Worm (Caenorhabditis elegans) whole organism, L4 larva: Measurements from ENCODE around the gene ubc-18.

Experiments used
- Y5F2A.4 ChIP-seq: fragments of 200-800 bp; sonication (Bioruptor generic); optimal IDR thresholded peaks from 2 replicates; lab custom pipeline; 2018; ENCODE audit warnings: mild to moderate bottlenecking, missing genetic modification characterization, missing compliant biosample characterization
- ama-1 ChIP-seq: fragments of 150-350 bp; optimal IDR thresholded peaks from 2 replicates; lab custom pipeline; 2014; ENCODE audit warnings: inconsistent platforms, mixed read lengths
- fkh-10 ChIP-seq: fragments of 150-350 bp; optimal IDR thresholded peaks from 2 replicates; lab custom pipeline; 2014; ENCODE audit warnings: missing biosample characterization, missing genetic modification reagents, missing genetic modification characterization
- lin-13 ChIP-seq: fragments of 150-350 bp; optimal IDR thresholded peaks from 2 replicates; lab custom pipeline; 2014; ENCODE audit warnings: missing biosample characterization, missing genetic modification reagents, missing genetic modification characterization
- nhr-28 ChIP-seq: fragments of 150-350 bp; optimal IDR thresholded peaks from 2 replicates; lab custom pipeline; 2014; ENCODE audit warnings: missing biosample characterization, missing genetic modification characterization
- nhr-6 ChIP-seq: fragments of 150-350 bp; optimal IDR thresholded peaks from 2 replicates; lab custom pipeline; 2014; ENCODE audit warnings: missing biosample characterization, missing genetic modification characterization
- nhr-76 ChIP-seq: fragments of 150-350 bp; optimal IDR thresholded peaks from 2 replicates; lab custom pipeline; 2014; ENCODE audit warnings: missing biosample characterization, missing genetic modification characterization
- unc-39 ChIP-seq: sonication (generic microtip); optimal IDR thresholded peaks from 2 replicates; lab custom pipeline; 2017; ENCODE audit warnings: missing biosample characterization, missing genetic modification characterization
- ztf-11 ChIP-seq: fragments of 150-350 bp; optimal IDR thresholded peaks from 2 replicates; lab custom pipeline; 2014; ENCODE audit warnings: missing biosample characterization, missing genetic modification characterization

DNA sequence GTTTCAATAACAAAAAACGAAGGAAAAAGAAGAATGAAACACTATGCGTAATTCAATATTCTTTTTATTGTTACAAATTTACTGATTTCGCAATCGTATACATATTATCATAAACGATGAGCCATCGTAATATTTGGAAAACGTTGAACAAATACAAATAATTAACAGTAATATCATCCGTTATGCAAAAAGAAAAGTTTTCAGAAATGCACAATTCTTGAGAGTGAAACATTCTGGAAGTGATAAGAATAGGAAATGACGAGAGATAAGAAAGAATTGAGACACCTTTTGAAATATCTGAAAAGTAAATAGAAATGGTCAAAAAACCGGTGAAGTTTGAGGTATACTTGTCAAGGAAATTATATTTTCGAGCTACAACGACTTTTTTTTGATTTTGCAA is 13.1 kb upstream of the ubc-18 start:
- no peak for TF ChIP-seq lin-13
- no peak for TF ChIP-seq Y5F2A.4 (GFP tag; lab: Kevin White, UChicago)
- peak; percentile 33 for TF ChIP-seq nhr-28 (tag; lab: Kevin White, UChicago)
- no peak for TF ChIP-seq unc-39
- TF ChIP-seq fkh-10 (GFP tag; lab: Kevin White, UChicago), result no peak
- no peak for TF ChIP-seq ama-1 (lab: Kevin White, UChicago)
- TF ChIP-seq nhr-6 (tag; lab: Kevin White, UChicago), result no peak
- no peak for TF ChIP-seq ztf-11 (tag; lab: Kevin White, UChicago)
- TF ChIP-seq nhr-76, result no peak
